Fruit fly (Drosophila melanogaster): ENCODE data around the gene CG14562.

Gene CG14562

DNA sequence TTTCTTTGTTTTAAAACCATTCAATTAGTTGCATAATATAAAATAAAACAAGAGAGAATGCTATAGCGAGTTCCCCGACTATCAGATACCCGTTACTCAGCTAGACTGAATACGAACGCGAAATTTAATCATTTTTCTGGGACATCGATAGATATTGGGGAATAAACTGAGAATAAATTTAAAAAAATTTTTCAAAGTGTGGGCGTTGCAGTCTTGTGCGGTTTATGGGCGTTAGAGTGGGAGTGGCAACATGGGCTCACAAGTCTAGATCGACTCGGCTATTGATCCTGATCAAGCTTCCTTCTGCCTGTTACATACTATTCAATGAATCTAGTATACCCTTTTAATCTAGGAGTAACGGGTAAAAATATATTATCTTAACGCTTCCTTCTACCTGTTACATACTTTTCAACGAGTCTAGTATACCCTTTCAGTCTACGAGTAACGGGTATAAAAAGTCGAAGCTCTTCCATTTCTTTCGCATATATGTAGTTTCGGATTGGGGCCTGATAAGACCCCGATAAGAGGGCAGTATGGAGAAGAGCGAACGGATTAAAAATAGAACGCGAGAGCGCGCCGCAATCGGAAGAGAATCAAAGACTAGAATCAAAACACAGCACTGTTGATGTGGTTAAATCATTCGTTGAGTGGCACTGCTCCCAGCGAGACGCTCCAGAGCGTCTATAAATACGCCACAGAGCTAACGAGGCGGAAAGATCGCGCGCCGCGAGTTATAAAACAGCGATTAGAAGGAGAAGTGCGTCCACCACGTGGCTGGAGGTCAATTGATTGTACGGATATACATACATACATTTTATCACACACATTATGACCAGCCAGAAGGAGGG is 12.7 kb downstream of the CG14562 start, which contains the start of gene CG7458 (continued):
- TF ChIP-seq CG14860 (GFP tag; IDR thresholded peaks at IDR 0.05; ENCODE audit: partially characterized antibody) (no peak), schlank (tag; optimal IDR thresholded peaks at IDR 0.05) (no peak), CG10366 (GFP tag; IDR thresholded peaks at IDR 0.05) (no peak), mam (GFP tag; optimal IDR thresholded peaks at IDR 0.05) (peak; percentile 40), emc (GFP tag; optimal IDR thresholded peaks at IDR 0.05) (peak; percentile 34), CG34422 (GFP tag; IDR thresholded peaks at IDR 0.05) (peak; percentile 32; the same call in 1 of the 3 replicates), Trl (optimal IDR thresholded peaks at IDR 0.05) (peak; percentile 60 to 72), Trl (GFP tag; optimal IDR thresholded peaks at IDR 0.05) (peak; percentile 22), ems (GFP tag; optimal IDR thresholded peaks at IDR 0.05) (peak; percentile 48), ttk (GFP tag; IDR thresholded peaks at IDR 0.05) (no peak), CG4328 (GFP tag; optimal IDR thresholded peaks at IDR 0.05) (no peak), Kr (GFP tag; optimal IDR thresholded peaks at IDR 0.05) (no peak), Nf-YA (GFP tag; IDR thresholded peaks at IDR 0.05) (no peak), CG18764 (GFP tag; optimal IDR thresholded peaks at IDR 0.05) (peak; percentile 15), gfzf (GFP tag; optimal IDR thresholded peaks at IDR 0.05) (no peak), pum (GFP tag; optimal IDR thresholded peaks at IDR 0.05) (peak; percentile 8), sna (GFP tag; IDR thresholded peaks at IDR 0.05; ENCODE audit: partially characterized antibody) (no peak), CG12744 (GFP tag; optimal IDR thresholded peaks at IDR 0.05) (peak; percentile 14), Sox102F (GFP tag; optimal IDR thresholded peaks at IDR 0.05) (peak; percentile 64), CG6791 (GFP tag; IDR thresholded peaks at IDR 0.05; ENCODE audit: partially characterized antibody) (peak; percentile 55; the same call in 1 of the 3 replicates), CG11560 (tag; IDR thresholded peaks at IDR 0.05) (no peak), slbo (GFP tag; IDR thresholded peaks at IDR 0.05) (peak; percentile 53), tgo (GFP tag; IDR thresholded peaks at IDR 0.05) (peak; percentile 40), Lim3 (GFP tag; IDR thresholded peaks at IDR 0.05) (no peak), jing (GFP tag; optimal IDR thresholded peaks at IDR 0.05) (peak; percentile 27), CG15269 (tag; optimal IDR thresholded peaks at IDR 0.05) (peak; percentile 44), YL-1 (GFP tag; optimal IDR thresholded peaks at IDR 0.05) (no peak), CG13287 (GFP tag; IDR thresholded peaks at IDR 0.05; ENCODE audit: partially characterized antibody) (peak; percentile 41), Hmr (GFP tag; optimal IDR thresholded peaks at IDR 0.05) (peak; percentile 39), CG16863 (GFP tag; optimal IDR thresholded peaks at IDR 0.05) (peak; percentile 50), CG2129 (GFP tag; IDR thresholded peaks at IDR 0.05; ENCODE audit: partially characterized antibody) (no peak), CG12071 (GFP tag; optimal IDR thresholded peaks at IDR 0.05) (peak; percentile 8), odd (GFP tag; optimal IDR thresholded peaks at IDR 0.05) (peak; percentile 29), CG6175 (GFP tag; IDR thresholded peaks at IDR 0.05) (no peak), gt (GFP tag; IDR thresholded peaks at IDR 0.05) (no peak), lab (GFP tag; optimal IDR thresholded peaks at IDR 0.05) (peak; percentile 47), CG10274 (GFP tag; optimal IDR thresholded peaks at IDR 0.05) (peak; percentile 35), CG18619 (GFP tag; optimal IDR thresholded peaks at IDR 0.05) (peak; percentile 49), MESR4 (GFP tag; optimal IDR thresholded peaks at IDR 0.05) (no peak), E2f1 (GFP tag; IDR thresholded peaks at IDR 0.05) (0 out of 2 replicates have a peak, but pooled peaks have one; percentile 10), Hr3 (GFP tag; optimal IDR thresholded peaks at IDR 0.05) (peak; percentile 46), NC2α (GFP tag; optimal IDR thresholded peaks at IDR 0.05) (no peak), CG11695 (GFP tag; IDR thresholded peaks at IDR 0.05) (peak; percentile 34; the same call in 1 of the 3 replicates), CG14050 (GFP tag; IDR thresholded peaks at IDR 0.05) (no peak), CG13775 (GFP tag; optimal IDR thresholded peaks at IDR 0.05) (peak; percentile 38), lilli (GFP tag; optimal IDR thresholded peaks at IDR 0.05) (peak; percentile 57), HHEX (GFP tag; optimal IDR thresholded peaks at IDR 0.05) (peak; percentile 10), Xbp1 (GFP tag; optimal IDR thresholded peaks at IDR 0.05) (peak; percentile 49), Ets97D (GFP tag; optimal IDR thresholded peaks at IDR 0.05) (no peak)

Measured in whole organism, embryonic.